Worm (Caenorhabditis elegans) whole organism, L2 larva: ENCODE results near the gene D2062.13.
"Not testable (repeated sequence)": the region's sequence is repeated elsewhere in the genome, so short reads cannot be mapped to it uniquely, and the experiment has no call there.

Experiments
- C34F6.9 ChIP-seq: fragments of 150-350 bp; optimal IDR thresholded peaks from 2 replicates; lab custom pipeline; 2014; ENCODE audit warnings: missing biosample characterization, missing genetic modification characterization
- F13H6.1 ChIP-seq: sonication (generic microtip); optimal IDR thresholded peaks from 2 replicates; lab custom pipeline; 2016; ENCODE audit warnings: missing genetic modification characterization, missing compliant biosample characterization
- R02D3.7 ChIP-seq: fragments of 150-350 bp; optimal IDR thresholded peaks from 2 replicates; lab custom pipeline; 2014; ENCODE audit warnings: missing biosample characterization, missing genetic modification characterization
- Y55F3AM.14 ChIP-seq: fragments of 200-800 bp; sonication (Bioruptor generic); optimal IDR thresholded peaks from 2 replicates; lab custom pipeline; 2018; ENCODE audit warnings: mild to moderate bottlenecking, missing genetic modification characterization, missing compliant biosample characterization
- alr-1 ChIP-seq: fragments of 150-350 bp; optimal IDR thresholded peaks from 2 replicates; lab custom pipeline; 2014; ENCODE audit warnings: missing biosample characterization, missing genetic modification characterization
- aly-2 ChIP-seq: fragments of 150-350 bp; optimal IDR thresholded peaks from 2 replicates; lab custom pipeline; 2014; ENCODE audit warnings: missing biosample characterization, missing genetic modification characterization
- ama-1 ChIP-seq: fragments of 150-350 bp; optimal IDR thresholded peaks from 2 replicates; lab custom pipeline; 2018; ENCODE audit warnings: inconsistent platforms
- blmp-1 ChIP-seq: sonication (generic microtip); optimal IDR thresholded peaks from 2 replicates; lab custom pipeline; 2017; ENCODE audit warnings: missing genetic modification characterization, mild to moderate bottlenecking, missing compliant biosample characterization, antibody characterized with exemption, moderate library complexity; ENCODE audit not compliant: insufficient read depth
- ceh-16 ChIP-seq: fragments of 150-350 bp; optimal IDR thresholded peaks from 2 replicates; lab custom pipeline; 2014; ENCODE audit warnings: missing biosample characterization, missing genetic modification characterization
- ceh-82 ChIP-seq: fragments of 150-350 bp; optimal IDR thresholded peaks from 2 replicates; lab custom pipeline; 2014; ENCODE audit warnings: missing biosample characterization, missing genetic modification characterization
- crh-2 ChIP-seq: sonication (generic microtip); optimal IDR thresholded peaks from 2 replicates; lab custom pipeline; 2017; ENCODE audit warnings: missing biosample characterization, missing genetic modification characterization
- dmd-4 ChIP-seq: sonication (generic microtip); optimal IDR thresholded peaks from 2 replicates; lab custom pipeline; 2017; ENCODE audit warnings: missing biosample characterization, missing genetic modification characterization
- egl-27 ChIP-seq: sonication (generic microtip); optimal IDR thresholded peaks from 3 replicates; lab custom pipeline; 2017; ENCODE audit warnings: missing biosample characterization, missing genetic modification reagents, missing genetic modification characterization
- elt-3 ChIP-seq: sonication (generic microtip); optimal IDR thresholded peaks from 2 replicates; lab custom pipeline; 2017; ENCODE audit warnings: missing biosample characterization, missing genetic modification characterization
- fos-1 ChIP-seq: fragments of 150-350 bp; optimal IDR thresholded peaks from 2 replicates; lab custom pipeline; 2014; ENCODE audit warnings: missing biosample characterization, missing genetic modification characterization
- gmeb-1 ChIP-seq: fragments of 150-350 bp; optimal IDR thresholded peaks from 2 replicates; lab custom pipeline; 2014; ENCODE audit warnings: missing biosample characterization, missing genetic modification characterization
- lin-11 ChIP-seq: fragments of 150-350 bp; sonication (generic microtip); optimal IDR thresholded peaks from 2 replicates; lab custom pipeline; 2014; ENCODE audit warnings: missing biosample characterization, missing genetic modification characterization, inconsistent platforms, mixed read lengths
- lin-13 ChIP-seq: fragments of 150-350 bp; optimal IDR thresholded peaks from 2 replicates; lab custom pipeline; 2014; ENCODE audit warnings: missing biosample characterization, missing genetic modification reagents, missing genetic modification characterization
- mbf-1 ChIP-seq: sonication (generic microtip); optimal IDR thresholded peaks from 2 replicates; lab custom pipeline; 2017; ENCODE audit warnings: missing biosample characterization, missing genetic modification characterization
- mdl-1 ChIP-seq, 2 experiments: fragments of 150-350 bp in 1 of 2; sonication (generic microtip) in 1 of 2; optimal IDR thresholded peaks; 2 replicates each; lab custom pipeline; 2017; ENCODE audit warnings: missing biosample characterization in 2 of 2, missing genetic modification characterization in 2 of 2
- nhr-10 ChIP-seq: sonication (generic microtip); optimal IDR thresholded peaks from 2 replicates; lab custom pipeline; 2017; ENCODE audit warnings: missing biosample characterization, missing genetic modification characterization
- nhr-11 ChIP-seq: fragments of 150-350 bp; optimal IDR thresholded peaks from 2 replicates; lab custom pipeline; 2014; ENCODE audit warnings: missing biosample characterization, missing genetic modification characterization
- nhr-12 ChIP-seq: fragments of 150-350 bp; optimal IDR thresholded peaks from 2 replicates; lab custom pipeline; 2014; ENCODE audit warnings: missing biosample characterization, missing genetic modification characterization
- nhr-23 ChIP-seq: fragments of 150-350 bp; optimal IDR thresholded peaks from 2 replicates; lab custom pipeline; 2014; ENCODE audit warnings: missing biosample characterization, missing genetic modification reagents, missing genetic modification characterization
- nhr-237 ChIP-seq: fragments of 150-350 bp; optimal IDR thresholded peaks from 2 replicates; lab custom pipeline; 2014; ENCODE audit warnings: missing biosample characterization, missing genetic modification characterization
- sem-4 ChIP-seq: fragments of 150-350 bp; optimal IDR thresholded peaks from 2 replicates; lab custom pipeline; 2014; ENCODE audit warnings: missing biosample characterization, missing genetic modification reagents, missing genetic modification characterization
- sma-3 ChIP-seq: sonication (generic microtip); optimal IDR thresholded peaks from 2 replicates; lab custom pipeline; 2016; ENCODE audit warnings: missing genetic modification reagents, missing genetic modification characterization, missing compliant biosample characterization
- sma-9 ChIP-seq, 2 experiments: fragments of 150-350 bp in 1 of 2; sonication (generic microtip) in 1 of 2; optimal IDR thresholded peaks; 2 replicates each; lab custom pipeline; 2014 to 2016; ENCODE audit warnings: missing genetic modification characterization in 2 of 2, mild to moderate bottlenecking in 1 of 2, missing biosample characterization in 1 of 2, missing compliant biosample characterization in 1 of 2, missing genetic modification reagents in 1 of 2, moderate library complexity in 1 of 2
- unc-39 ChIP-seq: fragments of 150-350 bp; optimal IDR thresholded peaks from 2 replicates; lab custom pipeline; 2014; ENCODE audit warnings: missing biosample characterization, missing genetic modification characterization
- unc-55 ChIP-seq: fragments of 150-350 bp; sonication (generic microtip); optimal IDR thresholded peaks from 3 replicates; lab custom pipeline; 2014; ENCODE audit warnings: missing biosample characterization, missing genetic modification reagents, missing genetic modification characterization
- unc-62 ChIP-seq: fragments of 150-350 bp; optimal IDR thresholded peaks from 2 replicates; lab custom pipeline; 2014; ENCODE audit warnings: missing biosample characterization, missing genetic modification reagents, missing genetic modification characterization
- zag-1 ChIP-seq: fragments of 150-350 bp; optimal IDR thresholded peaks from 2 replicates; lab custom pipeline; 2014; ENCODE audit warnings: missing biosample characterization, missing genetic modification characterization
- ztf-4 ChIP-seq: fragments of 150-350 bp; optimal IDR thresholded peaks from 2 replicates; lab custom pipeline; 2014; ENCODE audit warnings: missing biosample characterization, missing genetic modification characterization

Gene D2062.13

DNA sequence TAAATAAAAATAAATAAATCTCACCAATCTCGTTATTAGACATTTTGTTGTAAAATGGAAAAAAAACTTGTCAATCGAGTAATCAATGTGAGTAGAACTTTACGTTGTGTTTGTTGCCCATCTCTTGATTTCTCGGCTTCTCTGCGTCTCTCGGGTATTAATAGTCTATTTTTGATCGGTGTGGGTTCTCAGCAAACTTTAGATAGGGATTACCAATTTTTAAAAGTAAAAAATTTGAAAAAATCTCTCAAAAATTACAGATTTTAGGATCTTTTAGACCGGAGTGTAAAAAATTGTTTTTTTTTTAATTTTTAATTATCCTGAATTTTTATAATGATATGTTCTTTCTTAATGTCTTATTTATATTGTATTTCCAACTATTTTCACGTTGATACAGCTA lies 25.0 kb downstream of the D2062.13 start, which contains the start of gene F22E5.21:
F22E5.21 (minus strand) TSS at position 101 of the 400 bp plus-strand sequence.
- TF ChIP-seq R02D3.7 (no peak), mbf-1 (tag; lab: Kevin White, UChicago) (no peak), zag-1 (tag; lab: Kevin White, UChicago) (no peak), nhr-12 (no peak), sem-4 (tag; lab: Kevin White, UChicago) (no peak), ceh-82 (tag; lab: Kevin White, UChicago) (no peak), ztf-4 (tag; lab: Kevin White, UChicago) (no peak), egl-27 (tag; lab: Kevin White, UChicago) (no peak), mdl-1 (tag; optimal IDR thresholded peaks at IDR 0.05; lab: Kevin White, UChicago) (no peak), blmp-1 (tag; lab: Kevin White, UChicago) (no peak), nhr-10 (tag; lab: Kevin White, UChicago) (no peak), ceh-16 (no peak), fos-1 (tag; lab: Kevin White, UChicago) (no peak), elt-3 (tag; lab: Kevin White, UChicago) (no peak), sma-9 (GFP tag; optimal IDR thresholded peaks at IDR 0.05; lab: Kevin White, UChicago) (no peak), sma-9 (tag; optimal IDR thresholded peaks at IDR 0.05; lab: Kevin White, UChicago) (no peak), crh-2 (tag; lab: Kevin White, UChicago) (no peak), gmeb-1 (tag; lab: Kevin White, UChicago) (no peak)

- TF ChIP-seq lin-13: no peak
- no peak for TF ChIP-seq nhr-23 (tag; lab: Kevin White, UChicago)
- no peak for TF ChIP-seq sma-9 (GFP tag; optimal IDR thresholded peaks at IDR 0.05; lab: Kevin White, UChicago)
- TF ChIP-seq sma-9 (tag; optimal IDR thresholded peaks at IDR 0.05; lab: Kevin White, UChicago): no peak
- no peak for TF ChIP-seq aly-2 (tag; lab: Kevin White, UChicago)
- no peak for TF ChIP-seq ztf-4 (tag; lab: Kevin White, UChicago)
- TF ChIP-seq sma-3 (GFP tag; lab: Kevin White, UChicago): no peak
- no peak for TF ChIP-seq lin-11
- TF ChIP-seq unc-55 (GFP tag; lab: Kevin White, UChicago): peak; percentile 61
- TF ChIP-seq gmeb-1 (tag; lab: Kevin White, UChicago): peak; percentile 91
- no peak for TF ChIP-seq unc-62
- TF ChIP-seq alr-1 (tag; lab: Kevin White, UChicago): no peak
- TF ChIP-seq fos-1 (tag; lab: Kevin White, UChicago): no peak
- TF ChIP-seq dmd-4 (tag; lab: Kevin White, UChicago): no peak
- TF ChIP-seq F13H6.1 (tag; lab: Kevin White, UChicago): no peak
- TF ChIP-seq ama-1 (lab: Kevin White, UChicago): no peak
- TF ChIP-seq nhr-11 (tag; lab: Kevin White, UChicago): no peak
- TF ChIP-seq mdl-1 (tag; optimal IDR thresholded peaks at IDR 0.05; lab: Kevin White, UChicago): no peak
- peak; percentile 26 for TF ChIP-seq C34F6.9 (tag; lab: Kevin White, UChicago)
- no peak for TF ChIP-seq unc-39
- TF ChIP-seq ceh-16: no peak
- TF ChIP-seq sem-4 (tag; lab: Kevin White, UChicago): no peak
Observed at ce11 chrII:2638062-2638461, 25.7 kb downstream of the D2062.13 start, which contains the start of gene F22E5.9. Gene F22E5.9 (plus strand): TSS chrII:2638388.

DNA sequence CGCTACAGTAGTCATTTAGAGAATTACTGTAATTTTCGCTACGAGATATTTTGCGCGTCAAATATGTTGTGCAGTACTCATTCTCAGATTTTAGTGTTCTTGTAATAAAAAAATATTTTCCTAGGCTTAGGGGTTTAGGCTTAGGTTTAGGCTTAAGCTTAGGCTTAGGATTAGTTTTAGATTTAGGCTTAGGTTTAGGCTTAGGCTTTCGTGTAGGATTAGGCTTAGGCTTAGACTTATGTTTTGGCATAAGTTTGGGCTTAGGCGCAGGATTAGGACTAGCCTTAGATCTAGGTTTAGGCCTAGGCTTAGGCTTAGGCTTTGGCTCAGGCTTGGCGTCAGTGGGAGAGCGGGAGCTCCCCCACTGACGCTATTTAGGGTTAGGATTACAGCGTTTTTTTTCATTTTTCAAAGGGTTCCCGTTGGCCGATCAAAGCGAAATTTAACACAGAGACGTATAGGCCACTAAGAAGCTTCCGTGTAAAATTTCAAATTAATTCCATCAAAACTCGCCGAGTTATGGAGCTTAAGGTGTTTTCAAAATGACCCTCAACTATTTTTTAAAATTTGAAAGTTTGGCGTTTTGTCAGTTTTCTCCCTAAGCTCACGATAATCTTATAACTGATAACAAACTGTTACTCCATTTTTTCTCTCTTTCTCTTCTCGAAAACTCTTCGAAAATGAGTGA lies 27.2 kb downstream of the D2062.13 start, which contains the start of gene F22E5.8:
F22E5.8 (plus strand) TSS at position 638 of the 688 bp plus-strand sequence.
- not testable (repeated sequence) for TF ChIP-seq nhr-237 (tag; lab: Kevin White, UChicago); crh-2 (tag; lab: Kevin White, UChicago); lin-11

DNA sequence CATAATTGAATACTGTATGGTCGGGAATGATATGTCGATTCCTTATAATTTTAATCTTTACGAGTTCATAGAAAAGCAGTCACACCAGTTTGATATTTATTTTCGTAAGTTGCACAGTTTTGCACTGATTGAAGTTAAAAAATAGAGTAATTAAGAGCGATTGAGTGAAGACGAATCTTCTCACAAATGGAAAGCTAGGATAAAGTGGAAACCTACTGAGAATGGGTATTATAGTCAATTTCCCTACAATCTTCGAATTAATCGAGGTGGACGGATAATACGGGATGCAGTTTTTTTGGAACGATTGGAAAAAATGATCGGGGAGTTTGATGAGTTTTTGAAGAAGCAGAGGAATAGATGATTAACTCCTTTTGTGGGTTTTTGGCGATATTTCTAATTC lies 28.6 kb downstream of the D2062.13 start, which contains the start of gene F22E5.23:
F22E5.23 (plus strand) TSS at position 301 of the 400 bp plus-strand sequence.
- TF ChIP-seq sma-3 (GFP tag; lab: Kevin White, UChicago) (no peak), sma-9 (GFP tag; optimal IDR thresholded peaks at IDR 0.05; lab: Kevin White, UChicago) (no peak), sma-9 (tag; optimal IDR thresholded peaks at IDR 0.05; lab: Kevin White, UChicago) (no peak), Y55F3AM.14 (GFP tag; lab: Kevin White, UChicago) (no peak)
